Comparison of ENCODE assay signal across 1 fruit fly cellular context in genomic region chr3R:24574123-24574522, dm6.
TF ChIP-seq lines count a peak whose summit lies in the region.

No protein-coding gene starts in this region.

TF ChIP-seq in whole organism, embryonic, 481 proteins besides CTCF, POLR2A, EP300 and RAD21 (continued from another document):
- TF ChIP-seq Eip74EF (GFP tag; optimal IDR thresholded peaks at IDR 0.05; lab: Kevin White, UChicago) (peak in 1 of 2 experiments; percentile 42), dmrt99B (tag; optimal IDR thresholded peaks at IDR 0.05; lab: Kevin White, UChicago) (peak; percentile 64), kah (GFP tag; optimal IDR thresholded peaks at IDR 0.05; lab: Kevin White, UChicago) (no peak), fu2 (GFP tag; optimal IDR thresholded peaks at IDR 0.05; lab: Kevin White, UChicago) (peak; percentile 24), CG8924 (tag; optimal IDR thresholded peaks at IDR 0.05; lab: Kevin White, UChicago) (peak; percentile 78), lilli (GFP tag; optimal IDR thresholded peaks at IDR 0.05; lab: Kevin White, UChicago) (peak; percentile 24), CG11695 (GFP tag; IDR thresholded peaks at IDR 0.05; lab: Robert Waterston, UW) (peak; percentile 71), CG6683 (GFP tag; optimal IDR thresholded peaks at IDR 0.05; lab: Kevin White, UChicago) (peak; percentile 62), nmo (GFP tag; optimal IDR thresholded peaks at IDR 0.05; lab: Kevin White, UChicago) (peak; percentile 40), prd (optimal IDR thresholded peaks at IDR 0.05; lab: Kevin White, UChicago) (no peak), prd (GFP tag; IDR thresholded peaks at IDR 0.05; lab: Robert Waterston, UW) (peak; percentile 36; the same call in 1 of the 3 replicates), E2f1 (GFP tag; IDR thresholded peaks at IDR 0.05; lab: Robert Waterston, UW) (peak; percentile 51; the same call in 1 of the 2 replicates), CG10321 (GFP tag; IDR thresholded peaks at IDR 0.05; lab: Robert Waterston, UW) (no peak), CG10366 (GFP tag; IDR thresholded peaks at IDR 0.05; lab: Robert Waterston, UW) (no peak), Atf6 (GFP tag; IDR thresholded peaks at IDR 0.05; lab: Robert Waterston, UW) (peak; percentile 69)
